Fruit fly (Drosophila melanogaster): ENCODE data around the gene CG32284.

The CG32284 gene

dm6 chr3L:3192333-3192894 is 6.0 kb downstream of the CG32284 start, which contains the start of gene CG14965:
TSS of gene CG14965 (minus strand) at chr3L:3192491.
- TF ChIP-seq CG8478 (optimal IDR thresholded peaks at IDR 0.05) (no peak), EcR (GFP tag; optimal IDR thresholded peaks at IDR 0.05) (no peak), usp (GFP tag; optimal IDR thresholded peaks at IDR 0.05) (no peak), psq (optimal IDR thresholded peaks at IDR 0.05) (no peak), pan (optimal IDR thresholded peaks at IDR 0.05) (no peak)

- TF ChIP-seq Dll (optimal IDR thresholded peaks at IDR 0.05) (no peak), EcR (GFP tag; optimal IDR thresholded peaks at IDR 0.05) (no peak), usp (GFP tag; optimal IDR thresholded peaks at IDR 0.05) (no peak), pan (optimal IDR thresholded peaks at IDR 0.05) (no peak), psq (optimal IDR thresholded peaks at IDR 0.05) (no peak), CG8478 (optimal IDR thresholded peaks at IDR 0.05) (no peak)
Measured at dm6 chr3L:3192912-3193311, 6.4 kb downstream of the CG32284 start, which contains the start of gene Hsp83. TSS of gene Hsp83 (plus strand) at chr3L:3192969.

dm6 chr3L:3194059-3194458 is 7.6 kb downstream of the CG32284 start:
- TF ChIP-seq psq (optimal IDR thresholded peaks at IDR 0.05) (no peak), pan (optimal IDR thresholded peaks at IDR 0.05) (no peak), usp (GFP tag; optimal IDR thresholded peaks at IDR 0.05) (no peak), CG8478 (optimal IDR thresholded peaks at IDR 0.05) (no peak), EcR (GFP tag; optimal IDR thresholded peaks at IDR 0.05) (no peak)

- no peak for TF ChIP-seq CG8478 (optimal IDR thresholded peaks at IDR 0.05)
- TF ChIP-seq Dll (optimal IDR thresholded peaks at IDR 0.05) = no peak
- no peak for TF ChIP-seq psq (optimal IDR thresholded peaks at IDR 0.05)
- TF ChIP-seq pan (optimal IDR thresholded peaks at IDR 0.05) = no peak
- TF ChIP-seq usp (GFP tag; optimal IDR thresholded peaks at IDR 0.05) = no peak
- no peak for TF ChIP-seq EcR (GFP tag; optimal IDR thresholded peaks at IDR 0.05)
Measured at dm6 chr3L:3197464-3197863, 11.0 kb downstream of the CG32284 start, which contains the start of gene CG14966. TSS of gene CG14966 (minus strand) at chr3L:3197631.

- no peak for TF ChIP-seq usp (GFP tag; optimal IDR thresholded peaks at IDR 0.05)
- TF ChIP-seq EcR (GFP tag; optimal IDR thresholded peaks at IDR 0.05) = no peak
- no peak for TF ChIP-seq pan (optimal IDR thresholded peaks at IDR 0.05)
- no peak for TF ChIP-seq CG8478 (optimal IDR thresholded peaks at IDR 0.05)
- no peak for TF ChIP-seq psq (optimal IDR thresholded peaks at IDR 0.05)
- no peak for TF ChIP-seq Dll (optimal IDR thresholded peaks at IDR 0.05)
Measured at dm6 chr3L:3198447-3199402, 12.3 kb downstream of the CG32284 start, which contains the start of the genes CG32276 and gry. TSS of gene CG32276 (minus strand) at chr3L:3199047. TSS of gene gry (plus strand) at chr3L:3199090.

- no peak for TF ChIP-seq psq (optimal IDR thresholded peaks at IDR 0.05)
Measured at dm6 chr3L:3203062-3203461, 16.6 kb downstream of the CG32284 start, which contains the start of gene CG32271. TSS of gene CG32271 (minus strand) at chr3L:3203162.

- TF ChIP-seq usp (GFP tag; optimal IDR thresholded peaks at IDR 0.05) (no peak), Dll (optimal IDR thresholded peaks at IDR 0.05) (no peak), psq (optimal IDR thresholded peaks at IDR 0.05) (no peak), pan (optimal IDR thresholded peaks at IDR 0.05) (no peak), CG8478 (optimal IDR thresholded peaks at IDR 0.05) (no peak)
Measured at dm6 chr3L:3204348-3204747, 17.9 kb downstream of the CG32284 start, which contains the start of gene CG33159. TSS of gene CG33159 (minus strand) at chr3L:3204448.

dm6 chr3L:3205349-3205748 is 18.9 kb downstream of the CG32284 start, which contains the start of gene CG32277:
TSS of gene CG32277 (minus strand) at chr3L:3205449.
- no peak for TF ChIP-seq pan (optimal IDR thresholded peaks at IDR 0.05)
- TF ChIP-seq CG8478 (optimal IDR thresholded peaks at IDR 0.05) = no peak
- no peak for TF ChIP-seq EcR (GFP tag; optimal IDR thresholded peaks at IDR 0.05)
- no peak for TF ChIP-seq psq (optimal IDR thresholded peaks at IDR 0.05)
- TF ChIP-seq usp (GFP tag; optimal IDR thresholded peaks at IDR 0.05) = no peak
- TF ChIP-seq Dll (optimal IDR thresholded peaks at IDR 0.05) = no peak

dm6 chr3L:3206263-3206662 is 19.8 kb downstream of the CG32284 start, which contains the start of gene CG33160:
TSS of gene CG33160 (minus strand) at chr3L:3206363.
- TF ChIP-seq usp (GFP tag; optimal IDR thresholded peaks at IDR 0.05) (no peak), CG8478 (optimal IDR thresholded peaks at IDR 0.05) (no peak), EcR (GFP tag; optimal IDR thresholded peaks at IDR 0.05) (no peak), psq (optimal IDR thresholded peaks at IDR 0.05) (no peak), pan (optimal IDR thresholded peaks at IDR 0.05) (no peak), Dll (optimal IDR thresholded peaks at IDR 0.05) (no peak)

- no peak for TF ChIP-seq CG8478 (optimal IDR thresholded peaks at IDR 0.05)
- no peak for TF ChIP-seq usp (GFP tag; optimal IDR thresholded peaks at IDR 0.05)
- no peak for TF ChIP-seq Dll (optimal IDR thresholded peaks at IDR 0.05)
- no peak for TF ChIP-seq EcR (GFP tag; optimal IDR thresholded peaks at IDR 0.05)
- TF ChIP-seq psq (optimal IDR thresholded peaks at IDR 0.05) = no peak
- TF ChIP-seq pan (optimal IDR thresholded peaks at IDR 0.05) = no peak
Measured at dm6 chr3L:3208895-3209294, 22.4 kb downstream of the CG32284 start, which contains the start of the genes CG32269 and CG32270. TSS of gene CG32269 (minus strand) at chr3L:3208985. TSS of gene CG32270 (minus strand) at chr3L:3208985.

- TF ChIP-seq EcR (GFP tag; optimal IDR thresholded peaks at IDR 0.05) = no peak
- no peak for TF ChIP-seq Dll (optimal IDR thresholded peaks at IDR 0.05)
- no peak for TF ChIP-seq usp (GFP tag; optimal IDR thresholded peaks at IDR 0.05)
- TF ChIP-seq pan (optimal IDR thresholded peaks at IDR 0.05) = no peak
- no peak for TF ChIP-seq CG8478 (optimal IDR thresholded peaks at IDR 0.05)
- TF ChIP-seq psq (optimal IDR thresholded peaks at IDR 0.05) = no peak
Measured at dm6 chr3L:3218859-3219258, 32.4 kb downstream of the CG32284 start, which contains the start of the genes hob and nSMase. TSS of gene hob (minus strand) at chr3L:3218920. TSS of gene nSMase (plus strand) at chr3L:3219156.
